Worm (Caenorhabditis elegans) whole organism, dauer: ENCODE measurements around the gene hda-1.

ENCODE experiments used
- unc-62 ChIP-seq: sonication (generic microtip); optimal IDR thresholded peaks from 2 replicates; lab custom pipeline; 2017; ENCODE audit warnings: missing biosample characterization, missing genetic modification reagents, missing genetic modification characterization

The hda-1 gene

ce11 chrV:14525089-14525488, at the start of gene hda-1:
hda-1 (plus strand) TSS chrV:14525389.
- TF ChIP-seq unc-62 (GFP tag; lab: Kevin White, UChicago): no peak

DNA sequence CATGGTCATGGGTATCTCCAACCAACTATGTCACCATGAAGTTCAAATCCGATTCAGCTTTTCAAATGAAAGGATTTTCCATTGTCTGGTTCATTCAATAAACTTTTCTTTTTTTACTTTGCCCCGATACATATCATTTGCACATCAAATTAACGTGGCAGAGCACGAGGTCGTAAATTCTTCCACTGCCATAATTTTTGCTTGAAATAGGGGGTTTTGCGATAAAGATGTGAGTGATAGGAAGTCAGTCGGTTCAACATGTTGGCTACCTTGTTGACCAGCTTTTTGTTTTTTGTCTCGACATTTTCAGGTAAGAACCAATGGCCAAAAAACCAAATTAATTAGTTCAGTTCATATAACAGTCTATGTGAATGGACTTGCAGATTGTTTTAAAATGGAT, 48.5 kb upstream of the hda-1 start, which contains the start of gene clec-54:
clec-54 (plus strand) TSS at position 224 of the 400 bp plus-strand sequence.
- TF ChIP-seq unc-62 (GFP tag; lab: Kevin White, UChicago): no peak

ce11 chrV:14478979-14479378, 46.2 kb upstream of the hda-1 start, which contains the start of gene clec-55:
clec-55 (plus strand) TSS chrV:14479279.
- TF ChIP-seq unc-62 (GFP tag; lab: Kevin White, UChicago): no peak

DNA sequence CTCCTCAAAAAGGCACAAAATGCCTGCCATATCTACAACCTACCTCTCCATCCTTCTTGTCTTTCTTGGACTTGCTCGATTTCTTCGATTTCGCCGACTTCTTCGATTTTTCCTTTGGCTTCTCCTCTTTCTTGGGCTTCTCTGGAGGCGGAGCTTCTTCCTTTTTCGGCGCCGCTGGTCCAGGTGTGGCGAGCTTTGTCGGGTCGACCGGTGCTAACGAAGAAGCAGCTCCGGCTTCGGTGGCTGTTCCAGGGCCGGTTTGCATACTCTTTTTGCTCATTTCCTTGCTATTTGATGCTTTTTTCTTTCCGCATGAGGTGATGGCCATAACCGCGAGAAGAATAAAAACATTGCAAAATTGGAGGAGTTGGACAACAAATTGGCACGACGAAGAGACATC, 44.7 kb upstream of the hda-1 start:
- no peak for TF ChIP-seq unc-62 (GFP tag; lab: Kevin White, UChicago)

ce11 chrV:14481401-14481800, 43.8 kb upstream of the hda-1 start, which contains the start of gene R02D5.7:
R02D5.7 (minus strand) TSS chrV:14481501.
- TF ChIP-seq unc-62 (GFP tag; lab: Kevin White, UChicago): no peak

- TF ChIP-seq unc-62 (GFP tag; lab: Kevin White, UChicago): no peak
Observed at ce11 chrV:14481987-14482386, 43.2 kb upstream of the hda-1 start, which contains the start of gene R02D5.10. R02D5.10 (plus strand) TSS chrV:14482287.

DNA sequence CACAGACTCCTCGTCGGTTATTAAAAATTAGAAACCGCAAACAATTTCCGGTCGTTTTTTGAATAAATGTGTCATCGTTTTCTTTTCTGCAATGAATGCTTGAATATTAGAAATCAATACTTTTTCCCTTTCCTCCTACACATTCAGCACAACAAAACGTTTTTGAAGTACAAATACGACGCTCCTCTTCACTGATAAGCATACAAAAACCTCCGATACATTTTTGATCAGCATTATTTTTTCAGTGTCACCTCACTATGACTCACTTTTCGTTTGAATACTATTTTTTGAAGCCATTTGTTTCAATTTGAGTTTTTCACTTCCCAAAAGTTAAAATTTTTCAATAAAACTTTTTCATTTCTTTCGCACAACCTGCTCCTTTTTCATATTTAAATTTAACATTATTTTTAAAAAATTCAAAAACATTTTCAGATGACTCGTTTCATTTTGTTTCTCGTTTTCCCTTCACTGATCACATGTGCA, 42.4 kb upstream of the hda-1 start, which contains the start of gene R02D5.3:
R02D5.3 (plus strand) TSS at position 433 of the 483 bp plus-strand sequence.
- TF ChIP-seq unc-62 (GFP tag; lab: Kevin White, UChicago): no peak

DNA sequence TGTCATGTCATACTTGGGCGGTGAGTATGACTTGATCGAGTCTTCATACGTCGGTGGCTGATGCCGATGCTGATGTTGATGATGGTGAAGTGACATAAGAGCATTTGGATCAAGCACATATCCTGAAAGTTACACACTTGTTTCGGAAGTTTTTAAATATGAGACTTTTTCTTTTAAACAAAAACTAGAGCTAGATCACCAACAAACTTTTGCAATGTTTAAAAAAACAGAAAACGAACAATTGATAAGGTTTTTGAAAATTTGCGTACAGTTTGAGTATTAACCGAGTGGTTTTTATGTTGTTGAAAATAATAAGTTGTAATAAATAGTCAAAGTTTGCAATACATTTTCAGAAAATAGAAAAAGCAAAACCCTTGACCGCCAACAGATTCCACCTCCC, 40.6 kb upstream of the hda-1 start, which contains the start of gene R02D5.4:
R02D5.4 (minus strand) TSS at position 101 of the 400 bp plus-strand sequence.
- no peak for TF ChIP-seq unc-62 (GFP tag; lab: Kevin White, UChicago)

- TF ChIP-seq unc-62 (GFP tag; lab: Kevin White, UChicago): no peak
Observed at ce11 chrV:14491097-14491496, 34.1 kb upstream of the hda-1 start.

DNA sequence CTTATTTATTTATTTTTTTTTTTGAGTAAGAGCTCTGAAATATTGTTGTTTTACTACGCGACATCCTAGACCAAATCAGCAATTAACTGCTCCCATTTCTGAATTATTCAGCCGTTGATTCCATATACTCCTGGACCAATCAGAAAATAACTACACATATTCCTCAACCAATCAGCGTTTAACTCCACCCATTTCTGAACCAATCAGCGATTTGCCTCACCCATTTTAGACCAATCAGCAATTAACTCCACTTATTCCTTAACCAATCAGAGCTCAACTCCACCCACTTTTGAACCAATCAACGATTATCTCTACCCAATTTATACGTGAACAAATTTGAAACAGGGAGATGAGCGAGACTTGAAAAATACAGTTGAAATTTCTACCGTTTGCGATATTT, 31.5 kb upstream of the hda-1 start:
- TF ChIP-seq unc-62 (GFP tag; lab: Kevin White, UChicago): no peak

DNA sequence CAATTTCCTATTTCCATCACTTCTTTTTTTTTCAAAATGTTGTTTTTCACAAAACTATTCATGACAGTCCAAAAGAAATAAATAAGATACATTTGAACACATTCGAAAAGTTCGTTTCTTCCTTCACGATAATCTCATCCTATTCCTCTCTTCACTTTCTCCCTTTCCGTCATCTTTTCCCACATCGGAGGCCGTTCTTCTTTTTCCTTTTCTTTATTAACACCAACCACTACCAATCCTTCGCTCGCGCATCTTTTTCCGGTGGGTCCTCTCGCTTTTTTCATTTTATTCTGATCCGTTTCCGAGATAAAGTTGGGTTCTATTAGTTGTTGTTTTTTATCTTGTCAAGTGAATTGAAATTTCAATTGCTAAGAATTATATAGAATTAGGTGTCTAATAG, 29.7 kb upstream of the hda-1 start:
- TF ChIP-seq unc-62 (GFP tag; lab: Kevin White, UChicago): no peak

DNA sequence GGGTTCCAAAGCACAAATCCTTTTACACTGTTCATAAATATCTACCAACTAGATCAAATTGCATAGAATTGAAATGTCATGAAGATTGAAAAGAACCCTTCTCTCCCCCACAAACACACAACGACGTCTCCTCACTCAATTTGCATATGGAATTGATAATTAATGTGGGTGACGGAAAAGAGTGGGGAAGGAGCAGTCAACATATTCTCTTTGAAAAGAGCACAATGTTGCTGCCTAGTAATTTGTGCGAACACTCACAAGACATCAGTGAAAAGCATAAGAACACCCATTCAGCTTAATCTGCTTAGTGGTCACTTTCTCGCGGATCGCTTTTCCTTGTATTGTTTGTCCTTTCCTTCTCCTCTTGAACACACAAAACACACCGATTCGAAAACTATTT, 28.7 kb upstream of the hda-1 start:
- TF ChIP-seq unc-62 (GFP tag; lab: Kevin White, UChicago): no peak

DNA sequence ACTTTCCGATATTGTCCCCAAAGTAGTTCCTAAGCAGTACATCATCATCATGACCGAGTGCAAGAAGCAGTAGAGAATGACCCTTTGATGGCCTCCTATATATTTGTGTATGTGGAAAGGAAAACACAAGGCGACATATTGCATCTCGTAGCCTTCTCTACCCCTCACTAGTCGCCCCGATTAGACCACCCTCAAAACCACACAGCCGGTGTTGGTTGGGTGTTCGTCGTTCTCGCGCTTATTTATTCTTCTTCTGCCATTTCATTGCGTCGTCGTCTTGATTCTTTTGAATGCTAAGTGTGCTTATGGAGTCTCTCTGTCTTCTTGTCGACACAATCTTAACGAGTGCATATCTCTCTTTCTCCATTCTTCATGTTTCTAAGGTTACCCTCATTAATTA, 27.0 kb upstream of the hda-1 start:
- no peak for TF ChIP-seq unc-62 (GFP tag; lab: Kevin White, UChicago)

DNA sequence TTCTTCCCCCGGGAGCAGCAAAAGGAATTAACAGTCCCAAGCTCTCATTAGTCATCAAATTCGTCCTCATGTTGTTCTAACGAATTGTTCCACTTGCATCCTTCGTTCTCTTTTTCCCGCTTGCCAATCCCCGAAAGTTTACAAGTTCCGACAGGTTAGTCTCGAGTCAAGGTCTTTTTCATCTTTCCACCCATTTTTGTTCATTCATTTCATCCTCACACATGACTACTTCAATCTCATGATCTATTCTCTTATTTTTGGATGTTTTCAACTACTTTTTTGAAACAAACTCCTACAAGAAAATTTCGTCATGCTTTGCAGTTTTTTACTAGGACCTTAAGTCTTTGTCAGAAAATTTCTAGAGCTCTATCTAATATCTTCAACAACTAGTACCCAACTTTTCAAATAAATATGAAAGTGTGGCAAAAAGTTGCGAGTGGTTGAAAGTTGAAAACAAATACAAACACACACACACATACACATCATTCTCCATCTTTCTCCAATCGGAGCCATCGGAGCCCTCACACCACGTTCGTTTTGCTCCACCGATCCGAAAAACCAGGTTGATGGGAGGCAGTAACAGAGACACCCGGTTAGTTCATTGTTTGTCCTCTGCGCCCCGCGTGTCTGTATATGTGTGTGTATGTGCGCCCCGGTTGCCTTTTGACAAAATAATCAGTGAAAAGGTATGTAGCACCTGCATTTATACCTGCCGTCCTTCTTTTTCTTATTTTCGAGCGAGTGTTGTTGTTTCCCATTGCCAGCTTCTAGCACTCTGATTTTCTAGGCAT, 25.9 kb upstream of the hda-1 start:
- TF ChIP-seq unc-62 (GFP tag; lab: Kevin White, UChicago): no peak

- TF ChIP-seq unc-62 (GFP tag; lab: Kevin White, UChicago): no peak
Observed at ce11 chrV:14500554-14500953, 24.6 kb upstream of the hda-1 start.

- TF ChIP-seq unc-62 (GFP tag; lab: Kevin White, UChicago): no peak
Observed at ce11 chrV:14501136-14501535, 24.1 kb upstream of the hda-1 start, which contains the start of gene R02D5.24. R02D5.24 (plus strand) TSS chrV:14501340.

DNA sequence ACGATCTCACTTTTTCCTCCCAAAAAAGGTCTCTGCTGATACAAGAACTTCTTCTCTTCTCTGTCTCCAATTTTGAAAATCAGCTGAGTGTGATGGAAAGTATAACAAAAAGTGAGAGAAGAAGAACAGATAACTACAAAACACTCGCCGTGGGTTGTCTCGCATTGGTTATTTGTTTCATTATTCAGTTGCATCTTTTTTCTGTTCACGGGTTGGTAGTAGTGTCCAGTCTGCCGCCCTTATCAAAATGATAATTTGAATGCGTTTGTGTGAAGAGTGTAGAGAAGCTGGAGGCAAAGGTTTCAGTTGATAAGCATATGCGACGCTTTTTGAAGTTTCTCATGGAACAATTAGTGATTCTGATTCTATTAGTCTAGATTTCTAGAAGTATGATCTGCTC, 22.1 kb upstream of the hda-1 start:
- TF ChIP-seq unc-62 (GFP tag; lab: Kevin White, UChicago): no peak
